Worm (Caenorhabditis elegans) whole organism, L2 larva: ENCODE results near the gene sma-2.

ENCODE experiments used
- C34F6.9 ChIP-seq: fragments of 150-350 bp; optimal IDR thresholded peaks from 2 replicates; lab custom pipeline; 2014; ENCODE audit warnings: missing biosample characterization, missing genetic modification characterization
- F13H6.1 ChIP-seq: sonication (generic microtip); optimal IDR thresholded peaks from 2 replicates; lab custom pipeline; 2016; ENCODE audit warnings: missing genetic modification characterization, missing compliant biosample characterization
- R02D3.7 ChIP-seq: fragments of 150-350 bp; optimal IDR thresholded peaks from 2 replicates; lab custom pipeline; 2014; ENCODE audit warnings: missing biosample characterization, missing genetic modification characterization
- Y55F3AM.14 ChIP-seq: fragments of 200-800 bp; sonication (Bioruptor generic); optimal IDR thresholded peaks from 2 replicates; lab custom pipeline; 2018; ENCODE audit warnings: mild to moderate bottlenecking, missing genetic modification characterization, missing compliant biosample characterization
- ZK546.5 ChIP-seq: sonication (generic microtip); optimal IDR thresholded peaks from 2 replicates; lab custom pipeline; 2017; ENCODE audit warnings: missing biosample characterization, missing genetic modification characterization
- alr-1 ChIP-seq: fragments of 150-350 bp; optimal IDR thresholded peaks from 2 replicates; lab custom pipeline; 2014; ENCODE audit warnings: missing biosample characterization, missing genetic modification characterization
- aly-2 ChIP-seq: fragments of 150-350 bp; optimal IDR thresholded peaks from 2 replicates; lab custom pipeline; 2014; ENCODE audit warnings: missing biosample characterization, missing genetic modification characterization
- ama-1 ChIP-seq: fragments of 150-350 bp; optimal IDR thresholded peaks from 2 replicates; lab custom pipeline; 2018; ENCODE audit warnings: inconsistent platforms
- blmp-1 ChIP-seq: sonication (generic microtip); optimal IDR thresholded peaks from 2 replicates; lab custom pipeline; 2017; ENCODE audit warnings: missing genetic modification characterization, mild to moderate bottlenecking, missing compliant biosample characterization, antibody characterized with exemption, moderate library complexity; ENCODE audit not compliant: insufficient read depth
- ceh-16 ChIP-seq: fragments of 150-350 bp; optimal IDR thresholded peaks from 2 replicates; lab custom pipeline; 2014; ENCODE audit warnings: missing biosample characterization, missing genetic modification characterization
- ceh-82 ChIP-seq: fragments of 150-350 bp; optimal IDR thresholded peaks from 2 replicates; lab custom pipeline; 2014; ENCODE audit warnings: missing biosample characterization, missing genetic modification characterization
- crh-2 ChIP-seq: sonication (generic microtip); optimal IDR thresholded peaks from 2 replicates; lab custom pipeline; 2017; ENCODE audit warnings: missing biosample characterization, missing genetic modification characterization
- dmd-4 ChIP-seq: sonication (generic microtip); optimal IDR thresholded peaks from 2 replicates; lab custom pipeline; 2017; ENCODE audit warnings: missing biosample characterization, missing genetic modification characterization
- egl-27 ChIP-seq: sonication (generic microtip); optimal IDR thresholded peaks from 3 replicates; lab custom pipeline; 2017; ENCODE audit warnings: missing biosample characterization, missing genetic modification reagents, missing genetic modification characterization
- elt-1 ChIP-seq: fragments of 150-350 bp; optimal IDR thresholded peaks from 2 replicates; lab custom pipeline; 2014; ENCODE audit warnings: missing biosample characterization, missing genetic modification characterization
- elt-3 ChIP-seq: sonication (generic microtip); optimal IDR thresholded peaks from 2 replicates; lab custom pipeline; 2017; ENCODE audit warnings: missing biosample characterization, missing genetic modification characterization
- fos-1 ChIP-seq: fragments of 150-350 bp; optimal IDR thresholded peaks from 2 replicates; lab custom pipeline; 2014; ENCODE audit warnings: missing biosample characterization, missing genetic modification characterization
- gmeb-1 ChIP-seq: fragments of 150-350 bp; optimal IDR thresholded peaks from 2 replicates; lab custom pipeline; 2014; ENCODE audit warnings: missing biosample characterization, missing genetic modification characterization
- lin-11 ChIP-seq: fragments of 150-350 bp; sonication (generic microtip); optimal IDR thresholded peaks from 2 replicates; lab custom pipeline; 2014; ENCODE audit warnings: missing biosample characterization, missing genetic modification characterization, inconsistent platforms, mixed read lengths
- lin-13 ChIP-seq: fragments of 150-350 bp; optimal IDR thresholded peaks from 2 replicates; lab custom pipeline; 2014; ENCODE audit warnings: missing biosample characterization, missing genetic modification reagents, missing genetic modification characterization
- lin-39 ChIP-seq: fragments of 150-350 bp; optimal IDR thresholded peaks from 2 replicates; lab custom pipeline; 2014; ENCODE audit warnings: missing biosample characterization, missing genetic modification reagents, missing genetic modification characterization
- lsy-2 ChIP-seq, 2 experiments: fragments of 150-350 bp in 1 of 2; sonication (generic microtip) in 1 of 2; optimal IDR thresholded peaks; 2 replicates each; lab custom pipeline; 2014 to 2017; ENCODE audit warnings: missing biosample characterization in 2 of 2, missing genetic modification characterization in 2 of 2
- mab-5 ChIP-seq: fragments of 150-350 bp; optimal IDR thresholded peaks from 2 replicates; lab custom pipeline; 2014; ENCODE audit warnings: missing biosample characterization, missing genetic modification characterization
- mbf-1 ChIP-seq: sonication (generic microtip); optimal IDR thresholded peaks from 2 replicates; lab custom pipeline; 2017; ENCODE audit warnings: missing biosample characterization, missing genetic modification characterization
- mdl-1 ChIP-seq, 2 experiments: fragments of 150-350 bp in 1 of 2; sonication (generic microtip) in 1 of 2; optimal IDR thresholded peaks; 2 replicates each; lab custom pipeline; 2017; ENCODE audit warnings: missing biosample characterization in 2 of 2, missing genetic modification characterization in 2 of 2
- nhr-10 ChIP-seq: sonication (generic microtip); optimal IDR thresholded peaks from 2 replicates; lab custom pipeline; 2017; ENCODE audit warnings: missing biosample characterization, missing genetic modification characterization
- nhr-11 ChIP-seq: fragments of 150-350 bp; optimal IDR thresholded peaks from 2 replicates; lab custom pipeline; 2014; ENCODE audit warnings: missing biosample characterization, missing genetic modification characterization
- nhr-12 ChIP-seq: fragments of 150-350 bp; optimal IDR thresholded peaks from 2 replicates; lab custom pipeline; 2014; ENCODE audit warnings: missing biosample characterization, missing genetic modification characterization
- nhr-129 ChIP-seq: fragments of 150-350 bp; optimal IDR thresholded peaks from 2 replicates; lab custom pipeline; 2014; ENCODE audit warnings: missing biosample characterization, missing genetic modification characterization
- nhr-21 ChIP-seq: fragments of 150-350 bp; optimal IDR thresholded peaks from 2 replicates; lab custom pipeline; 2014; ENCODE audit warnings: missing biosample characterization, missing genetic modification characterization
- nhr-23 ChIP-seq: fragments of 150-350 bp; optimal IDR thresholded peaks from 2 replicates; lab custom pipeline; 2014; ENCODE audit warnings: missing biosample characterization, missing genetic modification reagents, missing genetic modification characterization
- nhr-237 ChIP-seq: fragments of 150-350 bp; optimal IDR thresholded peaks from 2 replicates; lab custom pipeline; 2014; ENCODE audit warnings: missing biosample characterization, missing genetic modification characterization
- nhr-25 ChIP-seq: fragments of 150-350 bp; sonication (generic microtip); optimal IDR thresholded peaks from 3 replicates; lab custom pipeline; 2014; ENCODE audit warnings: missing biosample characterization, missing genetic modification characterization
- nhr-6 ChIP-seq: fragments of 150-350 bp; optimal IDR thresholded peaks from 2 replicates; lab custom pipeline; 2014; ENCODE audit warnings: missing biosample characterization, missing genetic modification characterization
- nhr-77 ChIP-seq: fragments of 150-350 bp; optimal IDR thresholded peaks from 2 replicates; lab custom pipeline; 2014; ENCODE audit warnings: missing biosample characterization, missing genetic modification characterization
- peb-1 ChIP-seq: fragments of 150-350 bp; optimal IDR thresholded peaks from 2 replicates; lab custom pipeline; 2014; ENCODE audit warnings: missing biosample characterization, missing genetic modification characterization
- sem-4 ChIP-seq: fragments of 150-350 bp; optimal IDR thresholded peaks from 2 replicates; lab custom pipeline; 2014; ENCODE audit warnings: missing biosample characterization, missing genetic modification reagents, missing genetic modification characterization
- skn-1 ChIP-seq: sonication (generic microtip); optimal IDR thresholded peaks from 2 replicates; lab custom pipeline; 2017; ENCODE audit warnings: missing biosample characterization, missing genetic modification characterization
- sma-3 ChIP-seq: sonication (generic microtip); optimal IDR thresholded peaks from 2 replicates; lab custom pipeline; 2016; ENCODE audit warnings: missing genetic modification reagents, missing genetic modification characterization, missing compliant biosample characterization
- sma-9 ChIP-seq, 2 experiments: fragments of 150-350 bp in 1 of 2; sonication (generic microtip) in 1 of 2; optimal IDR thresholded peaks; 2 replicates each; lab custom pipeline; 2014 to 2016; ENCODE audit warnings: missing genetic modification characterization in 2 of 2, mild to moderate bottlenecking in 1 of 2, missing biosample characterization in 1 of 2, missing compliant biosample characterization in 1 of 2, missing genetic modification reagents in 1 of 2, moderate library complexity in 1 of 2
- snpc-4 ChIP-seq: fragments of 150-350 bp; optimal IDR thresholded peaks from 2 replicates; lab custom pipeline; 2014; ENCODE audit warnings: missing biosample characterization, missing genetic modification characterization
- unc-39 ChIP-seq: fragments of 150-350 bp; optimal IDR thresholded peaks from 2 replicates; lab custom pipeline; 2014; ENCODE audit warnings: missing biosample characterization, missing genetic modification characterization
- unc-55 ChIP-seq: fragments of 150-350 bp; sonication (generic microtip); optimal IDR thresholded peaks from 3 replicates; lab custom pipeline; 2014; ENCODE audit warnings: missing biosample characterization, missing genetic modification reagents, missing genetic modification characterization
- unc-62 ChIP-seq: fragments of 150-350 bp; optimal IDR thresholded peaks from 2 replicates; lab custom pipeline; 2014; ENCODE audit warnings: missing biosample characterization, missing genetic modification reagents, missing genetic modification characterization
- zag-1 ChIP-seq: fragments of 150-350 bp; optimal IDR thresholded peaks from 2 replicates; lab custom pipeline; 2014; ENCODE audit warnings: missing biosample characterization, missing genetic modification characterization
- ztf-1 ChIP-seq: fragments of 200-800 bp; sonication (Bioruptor generic); conservative IDR thresholded peaks from 2 replicates; pipeline ENCODE4 v1.3.6; 2022; ENCODE audit warnings: missing genetic modification characterization, missing compliant biosample characterization
- ztf-11 ChIP-seq: sonication (generic microtip); optimal IDR thresholded peaks from 2 replicates; lab custom pipeline; 2017; ENCODE audit warnings: missing biosample characterization, missing genetic modification characterization
- ztf-4 ChIP-seq: fragments of 150-350 bp; optimal IDR thresholded peaks from 2 replicates; lab custom pipeline; 2014; ENCODE audit warnings: missing biosample characterization, missing genetic modification characterization

sma-2 gene

DNA sequence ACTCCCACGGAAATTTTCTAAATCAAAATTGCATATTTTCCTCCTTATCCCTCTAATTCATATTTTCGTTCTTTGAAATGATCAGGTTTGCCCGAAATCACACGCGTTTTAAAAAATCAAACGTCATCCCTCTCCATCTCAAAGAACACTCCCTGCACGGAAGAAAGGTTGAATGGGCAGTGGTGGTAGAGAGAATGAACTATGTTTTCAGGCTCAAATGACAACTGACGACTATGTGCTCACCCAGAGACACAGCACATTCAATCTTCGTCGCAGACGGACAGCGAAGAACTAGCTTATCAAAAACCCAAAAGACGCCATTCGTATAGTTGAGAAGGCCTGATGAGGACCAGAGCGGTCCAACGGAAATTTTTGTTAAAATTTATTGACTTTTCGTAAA is 9.7 kb upstream of the sma-2 start:
- peak; percentile 32 for TF ChIP-seq ztf-4 (tag; lab: Kevin White, UChicago)
- no peak for TF ChIP-seq fos-1 (tag; lab: Kevin White, UChicago)
- no peak for TF ChIP-seq sma-3 (GFP tag; lab: Kevin White, UChicago)
- TF ChIP-seq alr-1 (tag; lab: Kevin White, UChicago): no peak
- peak; percentile 68 for TF ChIP-seq nhr-129 (tag; lab: Kevin White, UChicago)
- no peak for TF ChIP-seq sma-9 (GFP tag; optimal IDR thresholded peaks at IDR 0.05; lab: Kevin White, UChicago)
- TF ChIP-seq sma-9 (tag; optimal IDR thresholded peaks at IDR 0.05; lab: Kevin White, UChicago): no peak
- TF ChIP-seq nhr-23: no peak
- peak; percentile 40 for TF ChIP-seq C34F6.9 (tag; lab: Kevin White, UChicago)
- TF ChIP-seq lsy-2 (tag; optimal IDR thresholded peaks at IDR 0.05; lab: Kevin White, UChicago): peak in 1 of 2 experiments; percentile 26
- no peak for TF ChIP-seq ztf-11 (tag; lab: Kevin White, UChicago)
- no peak for TF ChIP-seq snpc-4

DNA sequence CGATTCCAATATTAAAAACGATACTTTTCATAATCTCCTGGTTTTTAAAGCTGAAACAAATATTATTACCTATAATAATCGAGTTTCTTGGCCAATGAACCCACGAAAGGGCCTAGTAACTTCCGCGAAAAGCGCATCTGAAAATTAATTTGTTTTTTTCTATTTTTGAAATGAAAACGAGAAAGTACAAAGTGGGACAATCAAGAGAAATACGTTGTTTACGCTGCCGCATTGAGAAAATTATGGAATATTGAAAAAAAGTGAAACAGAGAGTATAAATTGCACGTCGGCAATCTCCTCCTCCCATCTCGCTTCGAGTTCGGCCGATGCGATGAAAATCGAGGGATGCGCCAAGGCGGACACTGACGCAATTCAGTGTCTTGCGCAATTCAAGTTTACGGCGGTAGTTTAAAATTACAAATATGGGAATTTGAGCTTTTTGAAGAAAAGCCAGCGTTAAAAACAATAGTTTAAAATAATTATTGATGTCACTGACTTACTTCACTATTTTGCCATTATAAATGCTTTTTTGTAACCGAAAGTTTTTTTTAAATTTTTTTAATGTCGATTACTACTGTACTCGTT is 8.1 kb upstream of the sma-2 start, which contains the start of gene pdhk-2:
Gene pdhk-2 (minus strand): TSS at position 137 of the 585 bp plus-strand sequence.
- no peak for TF ChIP-seq nhr-23
- TF ChIP-seq sma-9 (GFP tag; optimal IDR thresholded peaks at IDR 0.05; lab: Kevin White, UChicago): peak; percentile 95
- no peak for TF ChIP-seq sma-9 (tag; optimal IDR thresholded peaks at IDR 0.05; lab: Kevin White, UChicago)
- no peak for TF ChIP-seq alr-1 (tag; lab: Kevin White, UChicago)
- peak; percentile 90 for TF ChIP-seq sem-4 (tag; lab: Kevin White, UChicago)
- peak; percentile 99 for TF ChIP-seq gmeb-1 (tag; lab: Kevin White, UChicago)
- no peak for TF ChIP-seq nhr-11 (tag; lab: Kevin White, UChicago)
- no peak for TF ChIP-seq peb-1
- TF ChIP-seq ZK546.5 (tag; lab: Kevin White, UChicago): peak; percentile 64
- no peak for TF ChIP-seq unc-39 (tag; lab: Kevin White, UChicago)
- peak; percentile 87 for TF ChIP-seq egl-27 (tag; lab: Kevin White, UChicago)
- peak; percentile 93 for TF ChIP-seq sma-3 (GFP tag; lab: Kevin White, UChicago)
- TF ChIP-seq fos-1 (tag; lab: Kevin White, UChicago): peak; percentile 89
- peak; percentile 75 for TF ChIP-seq nhr-10 (tag; lab: Kevin White, UChicago)
- no peak for TF ChIP-seq nhr-237 (tag; lab: Kevin White, UChicago)
- TF ChIP-seq zag-1 (tag; lab: Kevin White, UChicago): peak; percentile 91
- peak; percentile 45 for TF ChIP-seq ama-1 (lab: Kevin White, UChicago)
- TF ChIP-seq mab-5: peak; percentile 92
- no peak for TF ChIP-seq mbf-1
- peak; percentile 47 for TF ChIP-seq blmp-1 (tag; lab: Kevin White, UChicago)
- no peak for TF ChIP-seq skn-1 (tag; lab: Kevin White, UChicago)
- TF ChIP-seq unc-62 (GFP tag; lab: Kevin White, UChicago): peak; percentile 57
- TF ChIP-seq mdl-1 (tag; optimal IDR thresholded peaks at IDR 0.05; lab: Kevin White, UChicago): peak in 1 of 2 experiments; percentile 66
- peak; percentile 89 for TF ChIP-seq nhr-21 (tag; lab: Kevin White, UChicago)
- peak; percentile 92 for TF ChIP-seq nhr-129 (tag; lab: Kevin White, UChicago)
- TF ChIP-seq unc-55: peak; percentile 99
- TF ChIP-seq Y55F3AM.14 (GFP tag; lab: Kevin White, UChicago): peak; percentile 65
- TF ChIP-seq crh-2 (tag; lab: Kevin White, UChicago): peak; percentile 95
- TF ChIP-seq dmd-4 (tag; lab: Kevin White, UChicago): no peak
- peak; percentile 77 for TF ChIP-seq ceh-82
- peak; percentile 92 to 96 for TF ChIP-seq lsy-2 (tag; optimal IDR thresholded peaks at IDR 0.05; lab: Kevin White, UChicago)
- TF ChIP-seq nhr-77 (tag; lab: Kevin White, UChicago): peak; percentile 85
- TF ChIP-seq elt-1 (tag; lab: Kevin White, UChicago): no peak
- TF ChIP-seq nhr-25 (tag; lab: Kevin White, UChicago): peak; percentile 93
- TF ChIP-seq nhr-6 (tag; lab: Kevin White, UChicago): peak; percentile 75
- peak; percentile 90 for TF ChIP-seq ztf-4 (tag; lab: Kevin White, UChicago)
- peak; percentile 43 for TF ChIP-seq ztf-11 (tag; lab: Kevin White, UChicago)
- TF ChIP-seq lin-13: peak; percentile 92
- TF ChIP-seq ztf-1 (GFP tag; lab: Robert Waterston, UW): no peak
- peak; percentile 98 for TF ChIP-seq C34F6.9 (tag; lab: Kevin White, UChicago)
- TF ChIP-seq R02D3.7 (tag; lab: Kevin White, UChicago): peak; percentile 71
- no peak for TF ChIP-seq aly-2
- TF ChIP-seq snpc-4: peak; percentile 61
- TF ChIP-seq F13H6.1 (tag; lab: Kevin White, UChicago): peak; percentile 94
- TF ChIP-seq lin-11 (tag; lab: Kevin White, UChicago): peak; percentile 92
- no peak for TF ChIP-seq elt-3 (tag; lab: Kevin White, UChicago)
- TF ChIP-seq nhr-12 (tag; lab: Kevin White, UChicago): peak; percentile 8
- TF ChIP-seq lin-39: no peak
- peak; percentile 92 for TF ChIP-seq ceh-16
